Worm (Caenorhabditis elegans) whole organism, L4 larva: ENCODE data around the gene F15H10.8.

Source experiments
- F26F4.8 ChIP-seq: fragments of 200-800 bp; sonication (Bioruptor generic); conservative IDR thresholded peaks from 2 replicates; pipeline ENCODE4 v1.3.6; 2022; ENCODE audit warnings: missing genetic modification characterization, missing compliant biosample characterization
- F37D6.2 ChIP-seq: sonication (generic microtip); optimal IDR thresholded peaks from 2 replicates; lab custom pipeline; 2016; ENCODE audit warnings: mild to moderate bottlenecking, missing genetic modification characterization, missing compliant biosample characterization
- F44E2.7 ChIP-seq: fragments of 200-800 bp; sonication (Bioruptor generic); IDR thresholded peaks from 2 replicates; pipeline ENCODE4 v2.1.2; 2022; ENCODE audit warnings: missing genetic modification characterization, missing compliant biosample characterization
- R02D3.7 ChIP-seq: fragments of 150-350 bp; sonication (generic microtip); optimal IDR thresholded peaks from 3 replicates; lab custom pipeline; 2014; ENCODE audit warnings: missing biosample characterization, missing genetic modification characterization
- T20F7.1 ChIP-seq: fragments of 200-800 bp; sonication (Bioruptor generic); optimal IDR thresholded peaks from 2 replicates; lab custom pipeline; 2018; ENCODE audit warnings: mild to moderate bottlenecking, missing genetic modification characterization, missing compliant biosample characterization
- T26A8.4 ChIP-seq: fragments of 200-800 bp; sonication (Bioruptor generic); IDR thresholded peaks from 2 replicates; pipeline ENCODE4 v1.3.6; 2022; ENCODE audit warnings: missing genetic modification characterization, missing compliant biosample characterization
- Y48G9A.11 ChIP-seq: fragments of 200-800 bp; sonication (Bioruptor generic); IDR thresholded peaks from 2 replicates; pipeline ENCODE4 v1.3.6; 2022; ENCODE audit warnings: missing genetic modification reagents, missing genetic modification characterization, missing compliant biosample characterization
- Y5F2A.4 ChIP-seq: fragments of 200-800 bp; sonication (Bioruptor generic); optimal IDR thresholded peaks from 2 replicates; lab custom pipeline; 2018; ENCODE audit warnings: mild to moderate bottlenecking, missing genetic modification characterization, missing compliant biosample characterization
- ZK337.2 ChIP-seq: fragments of 200-800 bp; sonication (Bioruptor generic); IDR thresholded peaks from 2 replicates; pipeline ENCODE4 v1.3.6; 2022; ENCODE audit warnings: missing genetic modification reagents, missing genetic modification characterization, missing compliant biosample characterization
- ZK546.5 ChIP-seq, 2 experiments: sonication (generic microtip); optimal IDR thresholded peaks; 2 replicates each; lab custom pipeline; 2017; ENCODE audit warnings: missing biosample characterization in 2 of 2, missing genetic modification characterization in 2 of 2
- aha-1 ChIP-seq: fragments of 150-350 bp; peaks from one replicate; lab custom pipeline; 2014; ENCODE audit warnings: missing biosample characterization, missing genetic modification characterization
- attf-4 ChIP-seq: sonication (generic microtip); optimal IDR thresholded peaks from 3 replicates; lab custom pipeline; 2017; ENCODE audit warnings: missing biosample characterization, missing genetic modification characterization
- ceh-28 ChIP-seq: fragments of 150-350 bp; optimal IDR thresholded peaks from 2 replicates; lab custom pipeline; 2014; ENCODE audit warnings: missing biosample characterization, missing genetic modification reagents, missing genetic modification characterization
- ceh-44 ChIP-seq: fragments of 200-800 bp; sonication (Bioruptor generic); IDR thresholded peaks from 2 replicates; pipeline ENCODE4 v1.3.6; 2022; ENCODE audit warnings: missing genetic modification reagents, missing genetic modification characterization, missing compliant biosample characterization
- cey-2 ChIP-seq: sonication (generic microtip); optimal IDR thresholded peaks from 3 replicates; lab custom pipeline; 2017; ENCODE audit warnings: missing genetic modification characterization, mild to moderate bottlenecking, missing compliant biosample characterization, antibody characterized with exemption, borderline replicate concordance; ENCODE audit not compliant: insufficient read depth
- daf-16 ChIP-seq, 3 experiments: sonication (generic microtip); optimal IDR thresholded peaks; 2 replicates each; lab custom pipeline; 2016 to 2017; ENCODE audit warnings: missing genetic modification characterization in 3 of 3, missing genetic modification reagents in 3 of 3, mild to moderate bottlenecking in 2 of 3, missing compliant biosample characterization in 2 of 3, missing biosample characterization in 1 of 3, moderate library complexity in 1 of 3
- daf-19 ChIP-seq: fragments of 200-800 bp; sonication (Bioruptor generic); conservative IDR thresholded peaks from 2 replicates; pipeline ENCODE4 v1.3.6; 2022; ENCODE audit warnings: missing genetic modification characterization, missing compliant biosample characterization
- dmd-6 ChIP-seq: fragments of 200-800 bp; sonication (Bioruptor generic); IDR thresholded peaks from 2 replicates; pipeline ENCODE4 v1.3.6; 2022; ENCODE audit warnings: missing genetic modification reagents, missing genetic modification characterization, missing compliant biosample characterization
- dmd-9 ChIP-seq: fragments of 200-800 bp; sonication (Bioruptor generic); IDR thresholded peaks from 2 replicates; pipeline ENCODE4 v1.3.6; 2022; ENCODE audit warnings: missing genetic modification reagents, missing genetic modification characterization, missing compliant biosample characterization
- dve-1 ChIP-seq: sonication (generic microtip); optimal IDR thresholded peaks from 2 replicates; lab custom pipeline; 2017; ENCODE audit warnings: antibody characterized with exemption, mild to moderate bottlenecking, missing genetic modification characterization, missing compliant biosample characterization; ENCODE audit not compliant: insufficient read depth
- fos-1 ChIP-seq: fragments of 150-350 bp; optimal IDR thresholded peaks from 2 replicates; lab custom pipeline; 2014; ENCODE audit warnings: missing biosample characterization, missing genetic modification characterization
- hif-1 ChIP-seq, 2 experiments: sonication (generic microtip); optimal IDR thresholded peaks; 2 replicates each; lab custom pipeline; 2016 to 2017; ENCODE audit warnings: missing compliant biosample characterization in 2 of 2, missing genetic modification characterization in 2 of 2, missing genetic modification reagents in 2 of 2, missing genotype in 2 of 2, mild to moderate bottlenecking in 1 of 2
- hlh-11 ChIP-seq: fragments of 200-800 bp; sonication (Bioruptor generic); optimal IDR thresholded peaks from 2 replicates; lab custom pipeline; 2018; ENCODE audit warnings: mild to moderate bottlenecking, missing genetic modification characterization, missing compliant biosample characterization
- hlh-30 ChIP-seq: sonication (generic microtip); optimal IDR thresholded peaks from 2 replicates; lab custom pipeline; 2017; ENCODE audit warnings: antibody characterized with exemption, mild to moderate bottlenecking, missing genetic modification characterization, missing compliant biosample characterization; ENCODE audit not compliant: insufficient read depth
- hmg-1.1 ChIP-seq: fragments of 200-800 bp; sonication (Bioruptor generic); IDR thresholded peaks from 2 replicates; pipeline ENCODE4 v1.3.6; 2022; ENCODE audit warnings: missing genetic modification reagents, missing genetic modification characterization, missing compliant biosample characterization
- lin-1 ChIP-seq: fragments of 200-800 bp; sonication (Bioruptor generic); IDR thresholded peaks from 2 replicates; pipeline ENCODE4 v1.3.6; 2022; ENCODE audit warnings: missing genetic modification reagents, missing genetic modification characterization, missing compliant biosample characterization
- lin-13 ChIP-seq: fragments of 150-350 bp; optimal IDR thresholded peaks from 2 replicates; lab custom pipeline; 2014; ENCODE audit warnings: missing biosample characterization, missing genetic modification reagents, missing genetic modification characterization
- lin-15B ChIP-seq: fragments of 150-350 bp; sonication (generic microtip); optimal IDR thresholded peaks from 3 replicates; lab custom pipeline; 2014; ENCODE audit warnings: missing biosample characterization, missing genetic modification characterization
- lin-38 ChIP-seq: fragments of 200-800 bp; sonication (Bioruptor generic); IDR thresholded peaks from 2 replicates; pipeline ENCODE4 v1.3.6; 2022; ENCODE audit warnings: missing genetic modification reagents, missing genetic modification characterization, missing compliant biosample characterization
- lin-39 ChIP-seq: fragments of 150-350 bp; optimal IDR thresholded peaks from 2 replicates; lab custom pipeline; 2014; ENCODE audit warnings: missing biosample characterization, missing genetic modification reagents, missing genetic modification characterization
- mdl-1 ChIP-seq, 2 experiments: fragments of 150-350 bp in 1 of 2; sonication (generic microtip) in 1 of 2; optimal IDR thresholded peaks; 2 replicates each; lab custom pipeline; 2014 to 2017; ENCODE audit warnings: missing biosample characterization in 2 of 2, missing genetic modification characterization in 2 of 2
- mes-2 ChIP-seq: sonication (generic microtip); optimal IDR thresholded peaks from 2 replicates; lab custom pipeline; 2016; ENCODE audit warnings: missing genotype, mild to moderate bottlenecking, missing genetic modification characterization, missing compliant biosample characterization; ENCODE audit not compliant: poor library complexity, severe bottlenecking
- nhr-102 ChIP-seq: sonication (generic microtip); optimal IDR thresholded peaks from 2 replicates; lab custom pipeline; 2016; ENCODE audit warnings: mild to moderate bottlenecking, missing genetic modification characterization, moderate library complexity, missing compliant biosample characterization
- nhr-11 ChIP-seq: fragments of 150-350 bp; optimal IDR thresholded peaks from 2 replicates; lab custom pipeline; 2014; ENCODE audit warnings: missing biosample characterization, missing genetic modification characterization
- nhr-111 ChIP-seq: fragments of 200-800 bp; sonication (Bioruptor generic); optimal IDR thresholded peaks from 2 replicates; lab custom pipeline; 2018; ENCODE audit warnings: mild to moderate bottlenecking, missing genetic modification characterization, missing compliant biosample characterization
- nhr-25 ChIP-seq: sonication (generic microtip); optimal IDR thresholded peaks from 2 replicates; lab custom pipeline; 2017; ENCODE audit warnings: missing genetic modification characterization, mild to moderate bottlenecking, missing compliant biosample characterization, antibody characterized with exemption, moderate library complexity, borderline replicate concordance; ENCODE audit not compliant: insufficient read depth
- nhr-28 ChIP-seq: fragments of 150-350 bp; optimal IDR thresholded peaks from 2 replicates; lab custom pipeline; 2014; ENCODE audit warnings: missing biosample characterization, missing genetic modification characterization
- nhr-48 ChIP-seq: sonication (generic microtip); optimal IDR thresholded peaks from 2 replicates; lab custom pipeline; 2016; ENCODE audit warnings: mild to moderate bottlenecking, missing genetic modification characterization, missing compliant biosample characterization
- nhr-6 ChIP-seq: fragments of 150-350 bp; optimal IDR thresholded peaks from 2 replicates; lab custom pipeline; 2014; ENCODE audit warnings: missing biosample characterization, missing genetic modification characterization
- nhr-77 ChIP-seq: fragments of 150-350 bp; optimal IDR thresholded peaks from 2 replicates; lab custom pipeline; 2014; ENCODE audit warnings: missing biosample characterization, missing genetic modification characterization
- pqm-1 ChIP-seq: sonication (generic microtip); optimal IDR thresholded peaks from 2 replicates; lab custom pipeline; 2017; ENCODE audit warnings: missing biosample characterization, missing genetic modification characterization
- rbr-2 ChIP-seq: sonication (generic microtip); optimal IDR thresholded peaks from 2 replicates; lab custom pipeline; 2016; ENCODE audit warnings: missing genotype, missing genetic modification characterization, missing compliant biosample characterization
- skn-1 ChIP-seq: fragments of 150-350 bp; optimal IDR thresholded peaks from 2 replicates; lab custom pipeline; 2014; ENCODE audit warnings: missing biosample characterization, missing genetic modification characterization
- snpc-4 ChIP-seq: fragments of 150-350 bp; optimal IDR thresholded peaks from 2 replicates; lab custom pipeline; 2014; ENCODE audit warnings: missing biosample characterization, missing genetic modification characterization
- spr-3 ChIP-seq: fragments of 200-800 bp; sonication (Bioruptor generic); optimal IDR thresholded peaks from 2 replicates; lab custom pipeline; 2018; ENCODE audit warnings: mild to moderate bottlenecking, missing genetic modification characterization, missing compliant biosample characterization
- tag-97 ChIP-seq: fragments of 200-800 bp; sonication (Bioruptor generic); IDR thresholded peaks from 2 replicates; pipeline ENCODE4 v1.3.6; 2022; ENCODE audit warnings: missing genetic modification characterization, missing compliant biosample characterization
- zag-1 ChIP-seq: fragments of 150-350 bp; optimal IDR thresholded peaks from 2 replicates; lab custom pipeline; 2014; ENCODE audit warnings: missing biosample characterization, missing genetic modification characterization

The F15H10.8 gene

DNA sequence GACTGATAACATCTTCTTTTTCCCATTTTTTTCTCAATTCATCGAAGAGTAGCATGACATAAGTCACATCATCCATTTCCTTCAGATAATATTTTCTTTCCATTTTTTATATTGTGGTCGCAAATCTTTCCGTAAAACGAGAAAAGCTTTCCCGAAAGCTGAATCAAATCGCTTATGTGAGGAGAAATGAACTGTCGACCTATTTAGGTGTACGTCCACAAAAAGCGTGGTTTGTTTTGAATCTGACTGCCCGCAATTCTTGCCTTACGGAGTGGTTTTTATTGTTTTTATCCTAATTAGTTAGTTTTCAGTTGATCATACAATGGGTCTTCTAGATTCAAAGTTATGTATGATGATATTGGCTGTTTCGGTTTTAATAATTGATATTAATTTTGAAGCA, 44.5 kb downstream of the F15H10.8 start, which contains the start of gene ttll-15 (continued):
- TF ChIP-seq spr-3 (GFP tag; lab: Kevin White, UChicago) (no peak), F26F4.8 (no peak), ZK337.2 (GFP tag; lab: Robert Waterston, UW) (no peak), ceh-44 (no peak)

ce11 chrV:10357467-10357953, 45.2 kb downstream of the F15H10.8 start, which contains the start of gene ceeh-2:
TSS of gene ceeh-2 (minus strand) at chrV:10357903.
- TF ChIP-seq tag-97 (GFP tag; lab: Robert Waterston, UW) (no peak), ZK546.5 (tag; optimal IDR thresholded peaks at IDR 0.05; lab: Kevin White, UChicago) (no peak), nhr-77 (tag; lab: Kevin White, UChicago) (peak; percentile 28), daf-16 (GFP tag; optimal IDR thresholded peaks at IDR 0.05; lab: Kevin White, UChicago) (no peak), daf-16 (tag; optimal IDR thresholded peaks at IDR 0.05; lab: Kevin White, UChicago) (peak; percentile 83), nhr-28 (peak; percentile 59), fos-1 (tag; lab: Kevin White, UChicago) (no peak), T26A8.4 (GFP tag; lab: Robert Waterston, UW) (no peak), skn-1 (no peak), nhr-25 (tag; lab: Kevin White, UChicago) (no peak), lin-39 (tag; lab: Kevin White, UChicago) (no peak), lin-15B (no peak), ceh-28 (tag; lab: Kevin White, UChicago) (no peak), daf-19 (GFP tag; lab: Robert Waterston, UW) (no peak), pqm-1 (tag; lab: Kevin White, UChicago) (no peak), hlh-30 (tag; lab: Kevin White, UChicago) (no peak), dve-1 (peak; percentile 63), snpc-4 (no peak), F26F4.8 (no peak), aha-1 (tag; lab: Kevin White, UChicago) (peak; percentile 33), nhr-11 (tag; lab: Kevin White, UChicago) (no peak), hlh-11 (tag; lab: Kevin White, UChicago) (peak; percentile 8), lin-38 (no peak), lin-1 (no peak), attf-4 (no peak), R02D3.7 (tag; lab: Kevin White, UChicago) (no peak), nhr-102 (tag; lab: Kevin White, UChicago) (no peak), mdl-1 (tag; optimal IDR thresholded peaks at IDR 0.05; lab: Kevin White, UChicago) (peak in 1 of 2 experiments; percentile 32), dmd-6 (GFP tag; lab: Robert Waterston, UW) (peak; percentile 36; the same call in 1 of the 2 replicates), zag-1 (tag; lab: Kevin White, UChicago) (no peak), cey-2 (no peak), Y5F2A.4 (no peak)

ce11 chrV:10355773-10356335, 46.9 kb downstream of the F15H10.8 start, which contains the start of gene sluh-7:
TSS of gene sluh-7 (minus strand) at chrV:10355823.
- TF ChIP-seq hlh-30 (tag; lab: Kevin White, UChicago) (peak; percentile 72), Y48G9A.11 (GFP tag; lab: Robert Waterston, UW) (no peak), dmd-6 (GFP tag; lab: Robert Waterston, UW) (peak; percentile 56; the same call in 1 of the 2 replicates), nhr-102 (tag; lab: Kevin White, UChicago) (peak; percentile 66), F37D6.2 (tag; lab: Kevin White, UChicago) (peak; percentile 55), nhr-28 (peak; percentile 30), ZK337.2 (GFP tag; lab: Robert Waterston, UW) (peak; percentile 84), rbr-2 (peak; percentile 63), mes-2 (tag; lab: Kevin White, UChicago) (peak; percentile 99), hif-1 (tag; optimal IDR thresholded peaks at IDR 0.05; lab: Kevin White, UChicago) (peak in 1 of 2 experiments; percentile 88), hmg-1.1 (0 out of 2 replicates have a peak, but pooled peaks have one; percentile 12), nhr-111 (GFP tag; lab: Kevin White, UChicago) (no peak), T20F7.1 (GFP tag; lab: Kevin White, UChicago) (peak; percentile 69), nhr-6 (tag; lab: Kevin White, UChicago) (peak; percentile 86), aha-1 (tag; lab: Kevin White, UChicago) (peak; percentile 79), dmd-9 (GFP tag; lab: Robert Waterston, UW) (peak; percentile 82), F44E2.7 (no peak), lin-13 (peak; percentile 27), nhr-48 (tag; lab: Kevin White, UChicago) (peak; percentile 6), lin-38 (peak; percentile 78), lin-15B (peak; percentile 3)
